Worm (Caenorhabditis elegans) whole organism, mixed stage, embryonic: ENCODE data around the gene his-18.
A peak's percentile ranks its signal among the peaks of the same experiment; 100 is the strongest.

Source experiments
- blmp-1 ChIP-seq: fragments of 150-350 bp; optimal IDR thresholded peaks from 2 replicates; lab custom pipeline; 2014; ENCODE audit warnings: missing biosample characterization, missing genetic modification characterization
- elt-3 ChIP-seq: fragments of 150-350 bp; optimal IDR thresholded peaks from 2 replicates; lab custom pipeline; 2014; ENCODE audit warnings: missing biosample characterization, missing genetic modification characterization
- flh-1 ChIP-seq: fragments of 200-800 bp; sonication (Bioruptor generic); optimal IDR thresholded peaks from 2 replicates; lab custom pipeline; 2018; ENCODE audit warnings: mild to moderate bottlenecking, missing genetic modification characterization, moderate library complexity, missing compliant biosample characterization
- lsy-2 ChIP-seq: fragments of 150-350 bp; optimal IDR thresholded peaks from 2 replicates; lab custom pipeline; 2014; ENCODE audit warnings: missing biosample characterization, missing genetic modification characterization
- nhr-12 ChIP-seq: fragments of 150-350 bp; optimal IDR thresholded peaks from 2 replicates; lab custom pipeline; 2014; ENCODE audit warnings: missing biosample characterization, missing genetic modification characterization
- nhr-76 ChIP-seq: sonication (generic microtip); optimal IDR thresholded peaks from 2 replicates; lab custom pipeline; 2017; ENCODE audit warnings: missing biosample characterization, missing genetic modification characterization
- pha-4 ChIP-seq: fragments of 150-350 bp; optimal IDR thresholded peaks from 2 replicates; lab custom pipeline; 2018; ENCODE audit warnings: missing biosample characterization, missing genetic modification reagents, missing genetic modification characterization
- unc-62 ChIP-seq: fragments of 150-350 bp; optimal IDR thresholded peaks from 2 replicates; lab custom pipeline; 2014; ENCODE audit warnings: missing biosample characterization, missing genetic modification reagents, missing genetic modification characterization

DNA sequence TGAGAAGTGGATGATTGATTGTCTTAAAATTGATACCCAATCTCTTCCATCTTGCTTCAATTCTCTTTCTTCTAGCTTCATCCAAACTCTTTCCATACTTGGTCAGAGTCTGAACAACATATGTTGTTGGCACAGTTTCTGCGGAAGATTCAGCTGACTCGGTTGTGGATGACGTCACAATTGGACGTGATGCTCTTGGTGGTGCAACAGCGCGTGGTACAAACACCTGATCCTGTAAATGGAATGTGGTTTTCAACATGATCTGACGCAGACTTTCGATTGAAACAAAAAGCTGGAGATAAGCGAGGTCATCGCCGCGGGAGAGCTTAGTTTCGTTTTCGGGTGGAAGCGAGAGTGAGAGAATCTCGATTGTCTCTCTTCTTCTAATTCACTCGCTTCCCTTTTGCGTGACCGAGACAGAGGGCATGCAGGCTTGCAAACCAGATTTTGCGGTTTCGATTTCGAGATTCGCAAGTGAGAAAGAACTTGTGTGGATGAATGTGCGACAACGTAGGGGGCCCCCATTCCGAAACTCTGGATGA, 44.5 kb downstream of the his-18 start:
- TF ChIP-seq elt-3 (tag; lab: Kevin White, UChicago): no peak
- TF ChIP-seq lsy-2 (tag; lab: Kevin White, UChicago): no peak
- no peak for TF ChIP-seq nhr-76 (tag; lab: Kevin White, UChicago)
- TF ChIP-seq unc-62 (GFP tag; lab: Kevin White, UChicago): no peak
- no peak for TF ChIP-seq nhr-12 (tag; lab: Kevin White, UChicago)
- TF ChIP-seq blmp-1 (tag; lab: Kevin White, UChicago): peak; percentile 75
- no peak for TF ChIP-seq flh-1 (GFP tag; lab: Kevin White, UChicago)
- no peak for TF ChIP-seq pha-4 (tag; lab: Kevin White, UChicago)
